Worm (Caenorhabditis elegans) whole organism, L4 larva: Measurements from ENCODE around the gene Y41E3.18.

Experiments
- F10B5.3 ChIP-seq: sonication (generic microtip); optimal IDR thresholded peaks from 2 replicates; lab custom pipeline; 2016; ENCODE audit warnings: mild to moderate bottlenecking, missing genetic modification characterization, missing compliant biosample characterization
- F37D6.2 ChIP-seq: sonication (generic microtip); optimal IDR thresholded peaks from 2 replicates; lab custom pipeline; 2016; ENCODE audit warnings: mild to moderate bottlenecking, missing genetic modification characterization, missing compliant biosample characterization
- Y5F2A.4 ChIP-seq: fragments of 200-800 bp; sonication (Bioruptor generic); optimal IDR thresholded peaks from 2 replicates; lab custom pipeline; 2018; ENCODE audit warnings: mild to moderate bottlenecking, missing genetic modification characterization, missing compliant biosample characterization
- ZK337.2 ChIP-seq: fragments of 200-800 bp; sonication (Bioruptor generic); IDR thresholded peaks from 2 replicates; pipeline ENCODE4 v1.3.6; 2022; ENCODE audit warnings: missing genetic modification reagents, missing genetic modification characterization, missing compliant biosample characterization
- aha-1 ChIP-seq: fragments of 150-350 bp; peaks from one replicate; lab custom pipeline; 2014; ENCODE audit warnings: missing biosample characterization, missing genetic modification characterization
- ama-1 ChIP-seq: fragments of 150-350 bp; optimal IDR thresholded peaks from 2 replicates; lab custom pipeline; 2014; ENCODE audit warnings: inconsistent platforms, mixed read lengths
- arid-1 ChIP-seq: fragments of 200-800 bp; sonication (Bioruptor generic); conservative IDR thresholded peaks from 2 replicates; pipeline ENCODE4 v1.3.6; 2022; ENCODE audit warnings: missing genetic modification reagents, missing genetic modification characterization, missing compliant biosample characterization
- attf-4 ChIP-seq: sonication (generic microtip); optimal IDR thresholded peaks from 3 replicates; lab custom pipeline; 2017; ENCODE audit warnings: missing biosample characterization, missing genetic modification characterization
- ceh-20 ChIP-seq: fragments of 200-800 bp; sonication (Bioruptor generic); IDR thresholded peaks from 2 replicates; pipeline ENCODE4 v1.3.6; 2022; ENCODE audit warnings: missing genetic modification reagents, missing genetic modification characterization, missing compliant biosample characterization
- ceh-62 ChIP-seq: sonication (generic microtip); optimal IDR thresholded peaks from 2 replicates; lab custom pipeline; 2017; ENCODE audit warnings: missing biosample characterization, missing genetic modification characterization
- daf-16 ChIP-seq, 3 experiments: sonication (generic microtip); optimal IDR thresholded peaks; 2 replicates each; lab custom pipeline; 2016 to 2017; ENCODE audit warnings: missing genetic modification characterization in 3 of 3, missing genetic modification reagents in 3 of 3, mild to moderate bottlenecking in 2 of 3, missing compliant biosample characterization in 2 of 3, missing biosample characterization in 1 of 3, moderate library complexity in 1 of 3
- daf-8 ChIP-seq: fragments of 200-800 bp; sonication (Bioruptor generic); IDR thresholded peaks from 2 replicates; pipeline ENCODE4 v1.3.6; 2022; ENCODE audit warnings: missing genetic modification characterization, missing compliant biosample characterization
- dmd-8 ChIP-seq: fragments of 200-800 bp; sonication (Bioruptor generic); IDR thresholded peaks from 2 replicates; pipeline ENCODE4 v1.3.6; 2022; ENCODE audit warnings: missing genetic modification characterization, missing compliant biosample characterization
- dmd-9 ChIP-seq: fragments of 200-800 bp; sonication (Bioruptor generic); IDR thresholded peaks from 2 replicates; pipeline ENCODE4 v1.3.6; 2022; ENCODE audit warnings: missing genetic modification reagents, missing genetic modification characterization, missing compliant biosample characterization
- dpl-1 ChIP-seq: fragments of 150-350 bp; optimal IDR thresholded peaks from 2 replicates; lab custom pipeline; 2014; ENCODE audit warnings: missing biosample characterization, missing genetic modification reagents, missing genetic modification characterization
- duxl-1 ChIP-seq: sonication (generic microtip); optimal IDR thresholded peaks from 2 replicates; lab custom pipeline; 2016; ENCODE audit warnings: mild to moderate bottlenecking, missing genetic modification characterization, moderate library complexity, missing compliant biosample characterization; ENCODE audit not compliant: poor library complexity
- egl-27 ChIP-seq: sonication (generic microtip); optimal IDR thresholded peaks from 3 replicates; lab custom pipeline; 2017; ENCODE audit warnings: missing biosample characterization, missing genetic modification reagents, missing genetic modification characterization
- fkh-10 ChIP-seq: fragments of 150-350 bp; optimal IDR thresholded peaks from 2 replicates; lab custom pipeline; 2014; ENCODE audit warnings: missing biosample characterization, missing genetic modification reagents, missing genetic modification characterization
- fos-1 ChIP-seq: fragments of 150-350 bp; optimal IDR thresholded peaks from 2 replicates; lab custom pipeline; 2014; ENCODE audit warnings: missing biosample characterization, missing genetic modification characterization
- gei-8 ChIP-seq: fragments of 200-800 bp; sonication (Bioruptor generic); optimal IDR thresholded peaks from 2 replicates; lab custom pipeline; 2018; ENCODE audit warnings: mild to moderate bottlenecking, missing genetic modification characterization, missing compliant biosample characterization
- jun-1 ChIP-seq: fragments of 150-350 bp; optimal IDR thresholded peaks from 2 replicates; lab custom pipeline; 2014; ENCODE audit warnings: missing biosample characterization, missing genetic modification reagents, missing genetic modification characterization
- lim-7 ChIP-seq: fragments of 200-800 bp; sonication (Bioruptor generic); IDR thresholded peaks from 2 replicates; pipeline ENCODE4 v1.3.6; 2022; ENCODE audit warnings: missing genetic modification characterization, missing compliant biosample characterization
- lin-1 ChIP-seq: fragments of 200-800 bp; sonication (Bioruptor generic); IDR thresholded peaks from 2 replicates; pipeline ENCODE4 v1.3.6; 2022; ENCODE audit warnings: missing genetic modification reagents, missing genetic modification characterization, missing compliant biosample characterization
- lin-13 ChIP-seq: fragments of 150-350 bp; optimal IDR thresholded peaks from 2 replicates; lab custom pipeline; 2014; ENCODE audit warnings: missing biosample characterization, missing genetic modification reagents, missing genetic modification characterization
- lin-38 ChIP-seq: fragments of 200-800 bp; sonication (Bioruptor generic); IDR thresholded peaks from 2 replicates; pipeline ENCODE4 v1.3.6; 2022; ENCODE audit warnings: missing genetic modification reagents, missing genetic modification characterization, missing compliant biosample characterization
- madf-5 ChIP-seq, 2 experiments: fragments of 200-800 bp; sonication (Bioruptor generic); IDR thresholded peaks; 2 replicates each; pipeline ENCODE4 v1.3.6; 2022; ENCODE audit warnings: missing compliant biosample characterization in 2 of 2, missing genetic modification characterization in 2 of 2
- mep-1 ChIP-seq: fragments of 150-350 bp; sonication (generic microtip); optimal IDR thresholded peaks from 3 replicates; lab custom pipeline; 2014; ENCODE audit warnings: missing biosample characterization, missing genetic modification characterization
- nhr-10 ChIP-seq: fragments of 150-350 bp; optimal IDR thresholded peaks from 2 replicates; lab custom pipeline; 2014; ENCODE audit warnings: missing biosample characterization, missing genetic modification characterization
- nhr-102 ChIP-seq: sonication (generic microtip); optimal IDR thresholded peaks from 2 replicates; lab custom pipeline; 2016; ENCODE audit warnings: mild to moderate bottlenecking, missing genetic modification characterization, moderate library complexity, missing compliant biosample characterization
- nhr-237 ChIP-seq: sonication (generic microtip); optimal IDR thresholded peaks from 2 replicates; lab custom pipeline; 2017; ENCODE audit warnings: missing biosample characterization, missing genetic modification characterization
- nhr-48 ChIP-seq: sonication (generic microtip); optimal IDR thresholded peaks from 2 replicates; lab custom pipeline; 2016; ENCODE audit warnings: mild to moderate bottlenecking, missing genetic modification characterization, missing compliant biosample characterization
- pha-4 ChIP-seq, 2 experiments: fragments of 150-350 bp in 1 of 2; fragments of 200-800 bp in 1 of 2; sonication (Bioruptor generic) in 1 of 2; IDR thresholded peaks in 1 of 2; optimal IDR thresholded peaks in 1 of 2; 2 replicates each; pipeline versions ENCODE4 v1.3.6 to Lab custom; 2014 to 2022; ENCODE audit warnings: missing genetic modification characterization in 2 of 2, missing genetic modification reagents in 2 of 2, missing biosample characterization in 1 of 2, missing compliant biosample characterization in 1 of 2
- saeg-2 ChIP-seq: fragments of 200-800 bp; sonication (Bioruptor generic); IDR thresholded peaks from 2 replicates; pipeline ENCODE4 v1.3.6; 2022; ENCODE audit warnings: missing genetic modification reagents, missing genetic modification characterization, missing compliant biosample characterization
- sdz-12 ChIP-seq: fragments of 200-800 bp; sonication (Bioruptor generic); optimal IDR thresholded peaks from 2 replicates; lab custom pipeline; 2018; ENCODE audit warnings: mild to moderate bottlenecking, missing genetic modification characterization, missing compliant biosample characterization
- set-16 ChIP-seq: fragments of 200-800 bp; sonication (Bioruptor generic); IDR thresholded peaks from 2 replicates; pipeline ENCODE4 v1.3.6; 2022; ENCODE audit warnings: missing genetic modification reagents, missing genetic modification characterization, missing compliant biosample characterization
- snpc-4 ChIP-seq: fragments of 150-350 bp; optimal IDR thresholded peaks from 2 replicates; lab custom pipeline; 2014; ENCODE audit warnings: missing biosample characterization, missing genetic modification characterization
- spr-1 ChIP-seq: sonication (generic microtip); optimal IDR thresholded peaks from 2 replicates; lab custom pipeline; 2016; ENCODE audit warnings: mild to moderate bottlenecking, missing genetic modification characterization, missing compliant biosample characterization
- spr-3 ChIP-seq: fragments of 200-800 bp; sonication (Bioruptor generic); optimal IDR thresholded peaks from 2 replicates; lab custom pipeline; 2018; ENCODE audit warnings: mild to moderate bottlenecking, missing genetic modification characterization, missing compliant biosample characterization
- unc-130 ChIP-seq: sonication (generic microtip); optimal IDR thresholded peaks from 2 replicates; lab custom pipeline; 2016; ENCODE audit warnings: missing genetic modification reagents, missing genetic modification characterization, missing compliant biosample characterization
- unc-62 ChIP-seq, 3 experiments: fragments of 150-350 bp in 1 of 3; sonication (generic microtip); optimal IDR thresholded peaks in 2 of 3; peaks in 1 of 3; 1 replicate in 1 of 3; 2 replicates in 2 of 3; lab custom pipeline; 2014 to 2017; ENCODE audit warnings: missing biosample characterization in 3 of 3, missing genetic modification characterization in 3 of 3, missing genetic modification reagents in 3 of 3, missing genotype in 1 of 3
- zfp-2 ChIP-seq: sonication (generic microtip); optimal IDR thresholded peaks from 2 replicates; lab custom pipeline; 2016; ENCODE audit warnings: mild to moderate bottlenecking, missing genetic modification characterization, missing compliant biosample characterization
- zfp-3 ChIP-seq: fragments of 200-800 bp; sonication (Bioruptor generic); conservative IDR thresholded peaks from 2 replicates; pipeline ENCODE4 v1.3.6; 2022; ENCODE audit warnings: missing genetic modification reagents, missing genetic modification characterization, missing compliant biosample characterization
- zip-11 ChIP-seq: fragments of 200-800 bp; sonication (Bioruptor generic); IDR thresholded peaks from 2 replicates; pipeline ENCODE4 v1.3.6; 2022; ENCODE audit warnings: missing genetic modification characterization, missing compliant biosample characterization
- zip-2 ChIP-seq: fragments of 150-350 bp; optimal IDR thresholded peaks from 2 replicates; lab custom pipeline; 2014; ENCODE audit warnings: missing biosample characterization, missing genetic modification characterization

Y41E3.18 gene

DNA sequence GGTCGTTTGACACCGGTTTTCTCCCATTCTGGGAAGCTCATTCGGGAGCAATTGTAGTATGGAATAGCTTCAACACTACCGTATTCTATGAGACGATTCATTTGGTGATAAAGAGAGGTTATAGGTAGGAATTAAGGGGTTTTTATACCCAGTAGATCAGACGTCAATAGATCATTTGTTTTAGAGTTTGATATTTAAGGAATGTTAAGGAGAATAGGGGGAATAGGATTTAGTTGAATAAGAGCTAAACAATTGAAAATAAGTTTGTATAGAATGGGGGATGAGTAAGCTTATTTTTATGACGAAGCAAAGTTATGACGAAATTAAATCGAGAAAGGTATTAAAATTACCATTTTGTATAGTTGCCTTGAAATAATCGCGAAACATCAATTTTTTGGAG lies 12.3 kb downstream of the Y41E3.18 start, which contains the start of gene srt-47:
Gene srt-47, minus strand, starts transcription at position 101 of the 400 bp plus-strand sequence.
- TF ChIP-seq fos-1 (tag; lab: Kevin White, UChicago) (no peak), zip-11 (no peak), ZK337.2 (no peak), egl-27 (tag; lab: Kevin White, UChicago) (no peak), saeg-2 (GFP tag; lab: Robert Waterston, UW) (no peak), nhr-10 (tag; lab: Kevin White, UChicago) (no peak), dmd-8 (GFP tag; lab: Robert Waterston, UW) (no peak), snpc-4 (tag; lab: Kevin White, UChicago) (no peak), daf-16 (GFP tag; optimal IDR thresholded peaks at IDR 0.05; lab: Kevin White, UChicago) (no peak), daf-16 (tag; optimal IDR thresholded peaks at IDR 0.05; lab: Kevin White, UChicago) (no peak), gei-8 (GFP tag; lab: Kevin White, UChicago) (no peak), dpl-1 (no peak), nhr-48 (no peak), spr-1 (tag; lab: Kevin White, UChicago) (no peak), arid-1 (GFP tag; lab: Robert Waterston, UW) (no peak), zfp-3 (GFP tag; lab: Robert Waterston, UW) (no peak), sdz-12 (no peak), zfp-2 (tag; lab: Kevin White, UChicago) (no peak), F10B5.3 (no peak), ceh-62 (tag; lab: Kevin White, UChicago) (no peak), F37D6.2 (tag; lab: Kevin White, UChicago) (no peak)

DNA sequence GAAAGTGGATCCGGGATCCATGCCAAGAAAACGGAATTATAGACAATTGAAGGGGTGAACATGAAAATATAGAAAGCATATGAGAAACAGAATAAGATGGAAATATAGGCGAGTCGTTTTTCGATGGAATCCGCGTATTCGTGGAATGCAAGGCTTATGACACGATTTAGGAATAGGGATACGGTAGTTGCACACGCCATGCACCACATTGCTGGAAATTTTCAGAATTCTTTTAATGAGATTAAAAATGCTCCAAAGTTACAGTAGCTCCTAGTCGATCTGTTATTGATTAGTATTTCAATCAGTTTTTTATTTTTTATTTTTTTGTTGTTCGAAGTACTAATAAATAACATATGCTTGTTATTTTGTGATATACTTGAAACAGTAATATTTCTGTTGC lies 14.5 kb downstream of the Y41E3.18 start:
- no peak for TF ChIP-seq nhr-102 (tag; lab: Kevin White, UChicago)
- no peak for TF ChIP-seq fos-1 (tag; lab: Kevin White, UChicago)
- no peak for TF ChIP-seq zip-11
- no peak for TF ChIP-seq unc-62 (GFP tag; optimal IDR thresholded peaks at IDR 0.05 in 1 of 2; lab: Kevin White, UChicago)
- no peak for TF ChIP-seq unc-62 (tag; optimal IDR thresholded peaks at IDR 0.05; lab: Kevin White, UChicago)
- TF ChIP-seq fkh-10 (GFP tag; lab: Kevin White, UChicago): no peak
- TF ChIP-seq daf-8 (GFP tag; lab: Robert Waterston, UW): no peak
- TF ChIP-seq spr-1 (tag; lab: Kevin White, UChicago): no peak
- no peak for TF ChIP-seq set-16 (GFP tag; lab: Robert Waterston, UW)
- no peak for TF ChIP-seq duxl-1
- TF ChIP-seq lin-13 (GFP tag; lab: Kevin White, UChicago): no peak
- TF ChIP-seq lin-38 (GFP tag; lab: Robert Waterston, UW): no peak

DNA sequence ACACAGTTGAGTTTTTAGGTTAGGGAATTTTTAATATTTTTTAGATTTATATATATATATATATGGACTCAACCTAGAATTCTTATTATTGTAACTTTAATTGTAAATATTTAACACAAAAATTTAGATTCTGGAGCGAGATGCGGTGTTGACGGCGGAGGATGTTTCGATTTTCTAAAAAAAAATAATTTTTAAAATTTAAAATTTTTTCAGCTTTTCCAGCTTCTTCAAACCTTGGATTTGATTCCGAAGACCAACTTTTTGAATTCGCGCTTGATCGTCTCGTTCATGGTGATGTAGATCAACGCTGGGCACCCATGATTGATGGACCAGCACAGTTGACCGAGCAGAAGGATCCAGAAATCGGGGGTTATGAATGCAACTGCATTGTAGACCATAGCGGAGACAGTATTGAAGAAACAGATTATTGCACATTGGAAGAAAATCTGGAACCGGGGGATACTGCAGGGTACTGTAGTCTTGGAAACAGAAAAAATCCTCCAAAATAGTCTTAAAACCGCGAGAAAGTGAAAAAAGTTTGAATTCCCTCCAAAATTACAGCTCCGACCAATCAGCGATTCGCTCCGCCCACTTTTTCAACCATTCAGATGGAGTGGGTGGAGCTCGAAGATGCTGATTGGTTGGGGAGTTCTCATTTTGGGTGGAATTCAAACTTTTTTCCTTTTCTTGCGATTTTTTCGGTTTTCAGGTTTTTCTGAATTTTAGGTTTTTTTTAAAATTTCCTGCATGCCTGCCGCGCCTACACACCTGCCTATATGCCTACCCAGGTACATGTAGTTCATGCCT lies 16.1 kb downstream of the Y41E3.18 start:
- TF ChIP-seq zip-2 (tag; lab: Kevin White, UChicago) (no peak), daf-16 (GFP tag; optimal IDR thresholded peaks at IDR 0.05; lab: Kevin White, UChicago) (no peak), daf-16 (tag; optimal IDR thresholded peaks at IDR 0.05; lab: Kevin White, UChicago) (no peak), unc-62 (GFP tag; optimal IDR thresholded peaks at IDR 0.05 in 1 of 2; lab: Kevin White, UChicago) (no peak), unc-62 (tag; optimal IDR thresholded peaks at IDR 0.05; lab: Kevin White, UChicago) (no peak), dmd-9 (GFP tag; lab: Robert Waterston, UW) (no peak), sdz-12 (peak; percentile 9), mep-1 (tag; lab: Kevin White, UChicago) (no peak), ama-1 (lab: Kevin White, UChicago) (peak; percentile 64), ceh-20 (GFP tag; lab: Robert Waterston, UW) (no peak), lim-7 (0 out of 2 replicates have a peak, but pooled peaks have one; percentile 7), aha-1 (tag; lab: Kevin White, UChicago) (peak; percentile 76), fkh-10 (GFP tag; lab: Kevin White, UChicago) (no peak), jun-1 (tag; lab: Kevin White, UChicago) (peak; percentile 29), spr-3 (GFP tag; lab: Kevin White, UChicago) (no peak), zfp-2 (tag; lab: Kevin White, UChicago) (no peak), unc-130 (GFP tag; lab: Kevin White, UChicago) (peak; percentile 1), lin-1 (GFP tag; lab: Robert Waterston, UW) (no peak), nhr-102 (tag; lab: Kevin White, UChicago) (peak; percentile 29), madf-5 (GFP tag; IDR thresholded peaks at IDR 0.05; lab: Robert Waterston, UW) (0 out of 4 replicates have a peak, but pooled peaks of 1 of the 2 experiments have one; percentile 45), attf-4 (tag; lab: Kevin White, UChicago) (no peak), nhr-237 (tag; lab: Kevin White, UChicago) (no peak), lin-38 (GFP tag; lab: Robert Waterston, UW) (peak; percentile 42), Y5F2A.4 (GFP tag; lab: Kevin White, UChicago) (no peak), pha-4 (GFP tag; IDR thresholded peaks at IDR 0.05; lab: Robert Waterston, UW) (no peak), pha-4 (tag; optimal IDR thresholded peaks at IDR 0.05; lab: Kevin White, UChicago) (no peak)
